Worm (Caenorhabditis elegans) whole organism, L4 larva: ENCODE measurements around the gene tag-234.

Experiments
- Y48G9A.11 ChIP-seq: fragments of 200-800 bp; sonication (Bioruptor generic); IDR thresholded peaks from 2 replicates; pipeline ENCODE4 v1.3.6; 2022; ENCODE audit warnings: missing genetic modification reagents, missing genetic modification characterization, missing compliant biosample characterization
- ZK546.5 ChIP-seq, 2 experiments: sonication (generic microtip); optimal IDR thresholded peaks; 2 replicates each; lab custom pipeline; 2017; ENCODE audit warnings: missing biosample characterization in 2 of 2, missing genetic modification characterization in 2 of 2
- dmd-8 ChIP-seq: fragments of 200-800 bp; sonication (Bioruptor generic); IDR thresholded peaks from 2 replicates; pipeline ENCODE4 v1.3.6; 2022; ENCODE audit warnings: missing genetic modification characterization, missing compliant biosample characterization
- fos-1 ChIP-seq: fragments of 150-350 bp; optimal IDR thresholded peaks from 2 replicates; lab custom pipeline; 2014; ENCODE audit warnings: missing biosample characterization, missing genetic modification characterization
- nhr-42 ChIP-seq: fragments of 200-800 bp; sonication (Bioruptor generic); IDR thresholded peaks from 2 replicates; pipeline ENCODE4 v1.3.6; 2022; ENCODE audit warnings: missing genetic modification characterization, missing compliant biosample characterization
- nhr-77 ChIP-seq: fragments of 150-350 bp; optimal IDR thresholded peaks from 2 replicates; lab custom pipeline; 2014; ENCODE audit warnings: missing biosample characterization, missing genetic modification characterization

ce11 chrII:5844694-5845129 lies 19.3 kb upstream of the tag-234 start:
- TF ChIP-seq nhr-42 (GFP tag; lab: Robert Waterston, UW) (peak; percentile 97), nhr-77 (tag; lab: Kevin White, UChicago) (peak; percentile 98), Y48G9A.11 (peak; percentile 88), dmd-8 (peak; percentile 83), ZK546.5 (tag; optimal IDR thresholded peaks at IDR 0.05; lab: Kevin White, UChicago) (peak; percentile 58 to 72), fos-1 (tag; lab: Kevin White, UChicago) (peak; percentile 97)
